Worm (Caenorhabditis elegans) whole organism, L2 larva: ENCODE measurements around the gene C32H11.3.

ENCODE experiments used
- F13H6.1 ChIP-seq: sonication (generic microtip); optimal IDR thresholded peaks from 2 replicates; lab custom pipeline; 2016; ENCODE audit warnings: missing genetic modification characterization, missing compliant biosample characterization
- R02D3.7 ChIP-seq: fragments of 150-350 bp; optimal IDR thresholded peaks from 2 replicates; lab custom pipeline; 2014; ENCODE audit warnings: missing biosample characterization, missing genetic modification characterization
- Y55F3AM.14 ChIP-seq: fragments of 200-800 bp; sonication (Bioruptor generic); optimal IDR thresholded peaks from 2 replicates; lab custom pipeline; 2018; ENCODE audit warnings: mild to moderate bottlenecking, missing genetic modification characterization, missing compliant biosample characterization
- ama-1 ChIP-seq: fragments of 150-350 bp; optimal IDR thresholded peaks from 2 replicates; lab custom pipeline; 2018; ENCODE audit warnings: inconsistent platforms
- crh-2 ChIP-seq: sonication (generic microtip); optimal IDR thresholded peaks from 2 replicates; lab custom pipeline; 2017; ENCODE audit warnings: missing biosample characterization, missing genetic modification characterization
- dmd-4 ChIP-seq: sonication (generic microtip); optimal IDR thresholded peaks from 2 replicates; lab custom pipeline; 2017; ENCODE audit warnings: missing biosample characterization, missing genetic modification characterization
- egl-27 ChIP-seq: sonication (generic microtip); optimal IDR thresholded peaks from 3 replicates; lab custom pipeline; 2017; ENCODE audit warnings: missing biosample characterization, missing genetic modification reagents, missing genetic modification characterization
- elt-3 ChIP-seq: sonication (generic microtip); optimal IDR thresholded peaks from 2 replicates; lab custom pipeline; 2017; ENCODE audit warnings: missing biosample characterization, missing genetic modification characterization
- fos-1 ChIP-seq: fragments of 150-350 bp; optimal IDR thresholded peaks from 2 replicates; lab custom pipeline; 2014; ENCODE audit warnings: missing biosample characterization, missing genetic modification characterization
- gmeb-1 ChIP-seq: fragments of 150-350 bp; optimal IDR thresholded peaks from 2 replicates; lab custom pipeline; 2014; ENCODE audit warnings: missing biosample characterization, missing genetic modification characterization
- lin-11 ChIP-seq: fragments of 150-350 bp; sonication (generic microtip); optimal IDR thresholded peaks from 2 replicates; lab custom pipeline; 2014; ENCODE audit warnings: missing biosample characterization, missing genetic modification characterization, inconsistent platforms, mixed read lengths
- lin-13 ChIP-seq: fragments of 150-350 bp; optimal IDR thresholded peaks from 2 replicates; lab custom pipeline; 2014; ENCODE audit warnings: missing biosample characterization, missing genetic modification reagents, missing genetic modification characterization
- lin-39 ChIP-seq: fragments of 150-350 bp; optimal IDR thresholded peaks from 2 replicates; lab custom pipeline; 2014; ENCODE audit warnings: missing biosample characterization, missing genetic modification reagents, missing genetic modification characterization
- lsy-2 ChIP-seq, 2 experiments: fragments of 150-350 bp in 1 of 2; sonication (generic microtip) in 1 of 2; optimal IDR thresholded peaks; 2 replicates each; lab custom pipeline; 2014 to 2017; ENCODE audit warnings: missing biosample characterization in 2 of 2, missing genetic modification characterization in 2 of 2
- mbf-1 ChIP-seq: sonication (generic microtip); optimal IDR thresholded peaks from 2 replicates; lab custom pipeline; 2017; ENCODE audit warnings: missing biosample characterization, missing genetic modification characterization
- mdl-1 ChIP-seq, 2 experiments: fragments of 150-350 bp in 1 of 2; sonication (generic microtip) in 1 of 2; optimal IDR thresholded peaks; 2 replicates each; lab custom pipeline; 2017; ENCODE audit warnings: missing biosample characterization in 2 of 2, missing genetic modification characterization in 2 of 2
- nhr-10 ChIP-seq: sonication (generic microtip); optimal IDR thresholded peaks from 2 replicates; lab custom pipeline; 2017; ENCODE audit warnings: missing biosample characterization, missing genetic modification characterization
- nhr-12 ChIP-seq: fragments of 150-350 bp; optimal IDR thresholded peaks from 2 replicates; lab custom pipeline; 2014; ENCODE audit warnings: missing biosample characterization, missing genetic modification characterization
- nhr-129 ChIP-seq: fragments of 150-350 bp; optimal IDR thresholded peaks from 2 replicates; lab custom pipeline; 2014; ENCODE audit warnings: missing biosample characterization, missing genetic modification characterization
- nhr-237 ChIP-seq: fragments of 150-350 bp; optimal IDR thresholded peaks from 2 replicates; lab custom pipeline; 2014; ENCODE audit warnings: missing biosample characterization, missing genetic modification characterization
- nhr-77 ChIP-seq: fragments of 150-350 bp; optimal IDR thresholded peaks from 2 replicates; lab custom pipeline; 2014; ENCODE audit warnings: missing biosample characterization, missing genetic modification characterization
- peb-1 ChIP-seq: fragments of 150-350 bp; optimal IDR thresholded peaks from 2 replicates; lab custom pipeline; 2014; ENCODE audit warnings: missing biosample characterization, missing genetic modification characterization
- skn-1 ChIP-seq: sonication (generic microtip); optimal IDR thresholded peaks from 2 replicates; lab custom pipeline; 2017; ENCODE audit warnings: missing biosample characterization, missing genetic modification characterization
- sma-3 ChIP-seq: sonication (generic microtip); optimal IDR thresholded peaks from 2 replicates; lab custom pipeline; 2016; ENCODE audit warnings: missing genetic modification reagents, missing genetic modification characterization, missing compliant biosample characterization
- sma-9 ChIP-seq, 2 experiments: fragments of 150-350 bp in 1 of 2; sonication (generic microtip) in 1 of 2; optimal IDR thresholded peaks; 2 replicates each; lab custom pipeline; 2014 to 2016; ENCODE audit warnings: missing genetic modification characterization in 2 of 2, mild to moderate bottlenecking in 1 of 2, missing biosample characterization in 1 of 2, missing compliant biosample characterization in 1 of 2, missing genetic modification reagents in 1 of 2, moderate library complexity in 1 of 2
- snpc-4 ChIP-seq: fragments of 150-350 bp; optimal IDR thresholded peaks from 2 replicates; lab custom pipeline; 2014; ENCODE audit warnings: missing biosample characterization, missing genetic modification characterization
- unc-39 ChIP-seq: fragments of 150-350 bp; optimal IDR thresholded peaks from 2 replicates; lab custom pipeline; 2014; ENCODE audit warnings: missing biosample characterization, missing genetic modification characterization
- unc-55 ChIP-seq: fragments of 150-350 bp; sonication (generic microtip); optimal IDR thresholded peaks from 3 replicates; lab custom pipeline; 2014; ENCODE audit warnings: missing biosample characterization, missing genetic modification reagents, missing genetic modification characterization
- ztf-1 ChIP-seq: fragments of 200-800 bp; sonication (Bioruptor generic); conservative IDR thresholded peaks from 2 replicates; pipeline ENCODE4 v1.3.6; 2022; ENCODE audit warnings: missing genetic modification characterization, missing compliant biosample characterization
- ztf-4 ChIP-seq: fragments of 150-350 bp; optimal IDR thresholded peaks from 2 replicates; lab custom pipeline; 2014; ENCODE audit warnings: missing biosample characterization, missing genetic modification characterization

Gene C32H11.3

DNA sequence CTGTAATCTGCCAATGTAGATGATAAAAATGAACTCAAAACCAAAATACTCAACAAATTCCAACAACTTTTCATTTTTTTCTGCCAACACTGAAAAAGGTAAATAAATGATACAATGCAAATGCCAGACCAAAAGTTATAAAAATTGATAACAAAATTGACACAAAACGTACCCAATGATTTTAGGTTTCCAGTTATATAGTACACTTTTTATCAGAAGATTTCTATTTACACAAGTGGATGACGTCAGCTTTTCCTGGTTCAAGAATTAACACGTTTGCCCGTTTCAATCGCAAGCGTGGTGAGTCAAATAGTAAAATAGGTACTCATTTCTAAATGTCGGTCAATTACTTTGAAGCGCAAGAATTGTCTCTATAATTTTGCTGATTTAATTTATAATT, 38.8 kb upstream of the C32H11.3 start, which contains the start of gene ZK896.5:
Gene ZK896.5 (minus strand): TSS at position 89 of the 400 bp plus-strand sequence.
- TF ChIP-seq fos-1 (tag; lab: Kevin White, UChicago) (peak; percentile 88), crh-2 (tag; lab: Kevin White, UChicago) (peak; percentile 18), nhr-77 (tag; lab: Kevin White, UChicago) (no peak), sma-9 (GFP tag; optimal IDR thresholded peaks at IDR 0.05; lab: Kevin White, UChicago) (peak; percentile 84), sma-9 (tag; optimal IDR thresholded peaks at IDR 0.05; lab: Kevin White, UChicago) (no peak)

DNA sequence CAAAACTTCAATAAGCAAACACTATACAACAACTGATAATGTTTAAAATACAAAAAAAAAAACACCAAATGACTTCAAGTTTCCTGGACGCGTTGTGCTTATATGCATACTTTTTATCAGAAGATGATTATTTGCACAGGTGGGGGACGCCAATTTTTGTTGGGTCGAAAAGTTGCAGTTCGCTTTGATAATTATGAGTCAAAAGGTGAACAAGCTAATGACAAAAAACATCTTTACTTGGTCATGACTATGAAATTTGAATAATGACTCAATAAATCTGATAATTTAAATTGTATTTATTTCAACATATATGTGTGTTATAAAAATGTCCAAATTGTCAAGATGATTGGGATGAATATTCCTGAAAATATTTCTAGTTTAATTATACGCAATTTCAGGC, 35.2 kb upstream of the C32H11.3 start, which contains the start of gene ZK896.4:
Gene ZK896.4 (minus strand): TSS at position 101 of the 400 bp plus-strand sequence.
- TF ChIP-seq Y55F3AM.14 (GFP tag; lab: Kevin White, UChicago) (no peak), lin-13 (GFP tag; lab: Kevin White, UChicago) (no peak), ama-1 (lab: Kevin White, UChicago) (no peak), ztf-4 (tag; lab: Kevin White, UChicago) (no peak), egl-27 (tag; lab: Kevin White, UChicago) (no peak), unc-55 (GFP tag; lab: Kevin White, UChicago) (no peak), elt-3 (tag; lab: Kevin White, UChicago) (no peak), lsy-2 (tag; optimal IDR thresholded peaks at IDR 0.05; lab: Kevin White, UChicago) (no peak), crh-2 (tag; lab: Kevin White, UChicago) (no peak), nhr-10 (tag; lab: Kevin White, UChicago) (no peak), gmeb-1 (tag; lab: Kevin White, UChicago) (no peak), nhr-129 (tag; lab: Kevin White, UChicago) (no peak), R02D3.7 (tag; lab: Kevin White, UChicago) (no peak), sma-3 (GFP tag; lab: Kevin White, UChicago) (no peak), lin-11 (tag; lab: Kevin White, UChicago) (no peak)

DNA sequence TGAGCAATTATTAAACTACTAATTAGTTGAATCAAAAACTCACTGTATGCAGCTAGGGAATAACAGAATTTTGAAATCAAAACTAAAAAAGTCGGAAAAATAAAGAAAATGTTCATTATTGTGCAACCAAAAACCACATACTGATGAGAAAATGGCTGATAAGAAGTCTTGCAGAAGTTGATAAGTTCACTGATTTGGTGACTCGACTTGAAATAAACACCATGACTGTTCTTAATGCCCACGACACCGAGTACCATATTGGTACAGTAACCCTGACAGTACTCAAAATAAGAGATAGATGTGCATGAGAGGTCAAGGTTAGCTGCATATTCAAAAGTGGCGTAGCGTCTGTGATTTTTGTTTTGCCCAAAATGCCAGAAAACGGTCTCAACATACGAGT, 32.3 kb upstream of the C32H11.3 start:
- no peak for TF ChIP-seq snpc-4 (tag; lab: Kevin White, UChicago)
- TF ChIP-seq fos-1 (tag; lab: Kevin White, UChicago) = peak; percentile 67

DNA sequence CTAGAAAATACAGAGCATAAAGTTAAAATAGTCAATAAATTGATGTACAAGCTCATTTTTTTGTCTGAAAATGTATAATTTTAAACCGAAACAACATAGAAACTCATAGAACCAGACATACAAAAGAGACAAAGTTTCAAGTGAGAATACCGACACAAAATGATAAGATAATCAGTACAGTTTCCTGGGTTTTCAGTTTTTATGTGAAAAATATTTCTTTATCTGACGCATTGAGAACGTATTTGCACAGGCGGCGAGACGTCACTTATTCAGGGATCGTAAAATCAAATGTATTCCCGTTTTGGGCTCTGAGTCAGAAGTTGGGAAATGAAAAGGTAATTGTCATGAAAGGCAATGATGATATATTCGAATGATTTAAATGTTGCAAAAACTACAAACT, 27.9 kb upstream of the C32H11.3 start, which contains the start of gene K08D8.6:
Gene K08D8.6 (minus strand): TSS at position 64 of the 400 bp plus-strand sequence.
- peak; percentile 15 for TF ChIP-seq gmeb-1 (tag; lab: Kevin White, UChicago)
- TF ChIP-seq ztf-1 (GFP tag; lab: Robert Waterston, UW) = no peak
- no peak for TF ChIP-seq elt-3 (tag; lab: Kevin White, UChicago)
- TF ChIP-seq egl-27 (tag; lab: Kevin White, UChicago) = no peak
- no peak for TF ChIP-seq F13H6.1 (tag; lab: Kevin White, UChicago)
- TF ChIP-seq dmd-4 (tag; lab: Kevin White, UChicago) = no peak
- no peak for TF ChIP-seq unc-55 (GFP tag; lab: Kevin White, UChicago)
- TF ChIP-seq fos-1 (tag; lab: Kevin White, UChicago) = peak; percentile 96
- no peak for TF ChIP-seq nhr-237 (tag; lab: Kevin White, UChicago)
- TF ChIP-seq nhr-129 (tag; lab: Kevin White, UChicago) = no peak
- peak; percentile 70 for TF ChIP-seq sma-9 (GFP tag; optimal IDR thresholded peaks at IDR 0.05; lab: Kevin White, UChicago)
- no peak for TF ChIP-seq sma-9 (tag; optimal IDR thresholded peaks at IDR 0.05; lab: Kevin White, UChicago)
- no peak for TF ChIP-seq skn-1 (tag; lab: Kevin White, UChicago)
- TF ChIP-seq snpc-4 (tag; lab: Kevin White, UChicago) = no peak
- TF ChIP-seq nhr-12 = no peak
- no peak for TF ChIP-seq lin-39 (tag; lab: Kevin White, UChicago)
- TF ChIP-seq mdl-1 (tag; optimal IDR thresholded peaks at IDR 0.05; lab: Kevin White, UChicago) = no peak
- no peak for TF ChIP-seq mbf-1 (tag; lab: Kevin White, UChicago)
- TF ChIP-seq peb-1 (tag; lab: Kevin White, UChicago) = no peak
- TF ChIP-seq lsy-2 (tag; optimal IDR thresholded peaks at IDR 0.05; lab: Kevin White, UChicago) = no peak
- TF ChIP-seq crh-2 (tag; lab: Kevin White, UChicago) = no peak
- TF ChIP-seq R02D3.7 (tag; lab: Kevin White, UChicago) = no peak
- TF ChIP-seq, all 48 proteins: peak for 3

DNA sequence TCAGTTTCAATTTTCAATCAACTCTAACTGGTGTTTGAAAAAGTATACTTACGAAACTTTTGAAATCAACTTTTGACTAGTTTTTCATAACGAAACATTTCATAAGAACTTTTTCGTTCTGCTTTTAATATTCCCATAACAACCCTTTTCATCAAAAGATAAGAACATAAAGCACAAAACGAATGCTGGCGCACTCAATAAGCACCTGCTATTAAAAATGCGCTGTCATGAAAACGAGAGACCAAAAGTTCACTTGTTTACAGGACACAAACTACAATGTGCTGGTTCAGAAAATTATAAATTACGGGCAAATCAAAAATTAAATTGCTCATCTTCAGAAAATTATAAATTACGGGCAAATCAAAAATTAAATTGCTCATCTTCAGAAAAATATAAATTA, 27.3 kb upstream of the C32H11.3 start:
- TF ChIP-seq sma-9 (GFP tag; optimal IDR thresholded peaks at IDR 0.05; lab: Kevin White, UChicago) (peak; percentile 89), sma-9 (tag; optimal IDR thresholded peaks at IDR 0.05; lab: Kevin White, UChicago) (no peak), unc-39 (tag; lab: Kevin White, UChicago) (no peak), Y55F3AM.14 (GFP tag; lab: Kevin White, UChicago) (no peak), fos-1 (tag; lab: Kevin White, UChicago) (peak; percentile 45)
